Fruit fly (Drosophila melanogaster) Kc167 (cell line): Measurements from ENCODE around the gene senju.

Experiments used
- Myc ChIP-seq: fragments of >200 bp; optimal IDR thresholded peaks from 2 replicates; lab custom pipeline; 2017; ENCODE audit warnings: missing external identifiers
- h ChIP-seq: fragments of >200 bp; optimal IDR thresholded peaks from 3 replicates; lab custom pipeline; 2018; ENCODE audit warnings: missing external identifiers
- insv ChIP-seq: fragments of >200 bp; optimal IDR thresholded peaks from 3 replicates; lab custom pipeline; 2018; ENCODE audit warnings: missing external identifiers

dm6 chr2L:5052994-5053393 is 351 bp downstream of the senju start, which contains the start of gene eIF3h:
- TF ChIP-seq insv, result no peak
- TF ChIP-seq h, result no peak
- no peak for TF ChIP-seq Myc (lab: Kevin White, UChicago)
